Worm (Caenorhabditis elegans): ENCODE data around the gene cnc-8.

ce11 chrX:10336138-10336537, 29.7 kb downstream of the cnc-8 start, which contains the start of gene idpa-3:
- TF ChIP-seq pha-4 (tag; optimal IDR thresholded peaks at IDR 0.05) (no peak), nhr-12 (tag; optimal IDR thresholded peaks at IDR 0.05) (no peak), ceh-43 (GFP tag; optimal IDR thresholded peaks at IDR 0.05) (no peak), tbx-8 (GFP tag; optimal IDR thresholded peaks at IDR 0.05) (no peak), nhr-237 (tag; optimal IDR thresholded peaks at IDR 0.05) (no peak)
